Fruit fly (Drosophila melanogaster): ENCODE results near the gene CG46430.

CG46430 gene

DNA sequence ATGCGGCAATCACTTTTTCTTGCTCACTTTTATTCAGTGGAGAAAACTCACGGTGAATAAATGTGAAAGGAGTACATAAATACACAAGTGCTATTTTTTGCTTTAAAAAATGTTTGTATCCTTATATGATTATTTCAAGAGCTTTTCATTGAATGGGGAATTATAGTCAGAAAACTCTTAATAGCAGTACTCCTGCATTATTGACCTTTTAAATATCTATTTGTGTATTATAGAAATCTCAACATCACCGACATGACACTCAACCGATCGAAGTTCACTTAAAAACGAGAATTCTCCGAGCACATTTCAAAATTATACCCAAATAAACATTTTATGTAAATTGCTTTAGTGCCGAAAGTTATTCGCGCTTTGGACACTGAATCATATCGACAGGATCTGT, 13.4 kb upstream of the CG46430 start, which contains the start of gene S-Lap3:
Gene S-Lap3 (plus strand): TSS at position 301 of the 400 bp plus-strand sequence.
- TF ChIP-seq psq (optimal IDR thresholded peaks at IDR 0.05) (no peak), pan (optimal IDR thresholded peaks at IDR 0.05) (no peak), Dll (optimal IDR thresholded peaks at IDR 0.05) (no peak), EcR (GFP tag; optimal IDR thresholded peaks at IDR 0.05) (no peak), CG8478 (optimal IDR thresholded peaks at IDR 0.05) (no peak), usp (GFP tag; optimal IDR thresholded peaks at IDR 0.05) (no peak)

dm6 chr3L:10481112-10481511, 2.8 kb downstream of the CG46430 start, which contains the start of gene Rbfox1:
Rbfox1 (plus strand) TSS chr3L:10481412.
- TF ChIP-seq pan (optimal IDR thresholded peaks at IDR 0.05) (no peak), CG8478 (optimal IDR thresholded peaks at IDR 0.05) (no peak), EcR (GFP tag; optimal IDR thresholded peaks at IDR 0.05) (no peak), psq (optimal IDR thresholded peaks at IDR 0.05) (no peak), usp (GFP tag; optimal IDR thresholded peaks at IDR 0.05) (no peak), Dll (optimal IDR thresholded peaks at IDR 0.05) (no peak)

DNA sequence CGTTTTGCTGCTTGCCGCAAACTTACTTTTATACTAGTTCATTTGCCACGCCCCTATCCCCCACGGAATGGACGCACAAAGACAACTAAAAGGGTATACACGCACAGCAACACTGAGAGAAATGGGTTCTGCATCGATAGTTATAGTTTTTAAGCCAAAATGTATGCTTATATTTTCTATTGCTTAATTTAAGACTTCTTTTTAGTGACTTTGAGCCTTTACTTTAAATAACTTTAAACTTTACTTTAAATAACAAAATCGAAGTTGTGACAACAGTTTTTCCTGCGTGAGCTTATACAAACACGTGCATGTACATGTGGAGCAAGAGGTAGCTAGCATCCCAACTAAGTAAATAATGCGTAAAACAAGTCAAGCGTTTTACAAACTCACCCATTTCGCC, 4.2 kb downstream of the CG46430 start:
- no peak for TF ChIP-seq Dll (optimal IDR thresholded peaks at IDR 0.05)
- no peak for TF ChIP-seq psq (optimal IDR thresholded peaks at IDR 0.05)

- TF ChIP-seq usp (GFP tag; optimal IDR thresholded peaks at IDR 0.05) (no peak), Dll (optimal IDR thresholded peaks at IDR 0.05) (no peak), CG8478 (optimal IDR thresholded peaks at IDR 0.05) (no peak), EcR (GFP tag; optimal IDR thresholded peaks at IDR 0.05) (no peak), pan (optimal IDR thresholded peaks at IDR 0.05) (no peak), psq (optimal IDR thresholded peaks at IDR 0.05) (no peak)
Measured at dm6 chr3L:10485496-10485895, 7.2 kb downstream of the CG46430 start.

- TF ChIP-seq Dll (optimal IDR thresholded peaks at IDR 0.05) (no peak), pan (optimal IDR thresholded peaks at IDR 0.05) (no peak), EcR (GFP tag; optimal IDR thresholded peaks at IDR 0.05) (no peak), CG8478 (optimal IDR thresholded peaks at IDR 0.05) (no peak), psq (optimal IDR thresholded peaks at IDR 0.05) (no peak)
Measured at dm6 chr3L:10490561-10490960, 12.2 kb downstream of the CG46430 start, which contains the start of gene S-Lap4. S-Lap4 (plus strand) TSS chr3L:10490861.

dm6 chr3L:10495882-10496654, 17.8 kb downstream of the CG46430 start:
- no peak for TF ChIP-seq Dll (optimal IDR thresholded peaks at IDR 0.05)
- no peak for TF ChIP-seq usp (GFP tag; optimal IDR thresholded peaks at IDR 0.05)
- no peak for TF ChIP-seq EcR (GFP tag; optimal IDR thresholded peaks at IDR 0.05)
- TF ChIP-seq pan (optimal IDR thresholded peaks at IDR 0.05): no peak
- TF ChIP-seq CG8478 (optimal IDR thresholded peaks at IDR 0.05): no peak
- TF ChIP-seq psq (optimal IDR thresholded peaks at IDR 0.05): no peak

dm6 chr3L:10504607-10505006, 26.3 kb downstream of the CG46430 start:
- no peak for TF ChIP-seq psq (optimal IDR thresholded peaks at IDR 0.05)
- no peak for TF ChIP-seq pan (optimal IDR thresholded peaks at IDR 0.05)
- TF ChIP-seq CG8478 (optimal IDR thresholded peaks at IDR 0.05): no peak
- TF ChIP-seq Dll (optimal IDR thresholded peaks at IDR 0.05): no peak
- TF ChIP-seq usp (GFP tag; optimal IDR thresholded peaks at IDR 0.05): no peak
- TF ChIP-seq EcR (GFP tag; optimal IDR thresholded peaks at IDR 0.05): no peak

dm6 chr3L:10507971-10508370, 29.7 kb downstream of the CG46430 start:
- TF ChIP-seq psq (optimal IDR thresholded peaks at IDR 0.05) (no peak), usp (GFP tag; optimal IDR thresholded peaks at IDR 0.05) (no peak), Dll (optimal IDR thresholded peaks at IDR 0.05) (no peak)

DNA sequence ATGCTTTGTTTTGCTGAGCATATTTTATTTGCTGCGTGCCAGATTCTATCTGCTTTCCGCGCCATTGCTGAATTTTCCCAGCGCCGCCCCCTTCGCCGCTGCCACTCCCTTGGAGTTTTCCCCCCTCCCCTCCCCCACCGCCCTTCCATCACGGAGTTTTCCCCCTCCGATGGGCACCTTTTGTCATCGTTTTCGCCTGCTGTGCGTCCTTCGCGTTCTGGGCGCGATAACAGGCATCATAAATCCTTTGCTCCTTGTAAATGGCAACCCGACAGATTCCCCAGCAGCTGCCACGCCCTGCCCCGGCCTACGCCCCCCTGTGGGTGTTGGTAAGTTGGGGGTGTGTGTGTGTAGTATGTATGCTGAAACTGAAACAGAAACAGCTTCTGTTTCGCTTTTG, 35.1 kb downstream of the CG46430 start:
- no peak for TF ChIP-seq usp (GFP tag; optimal IDR thresholded peaks at IDR 0.05)
- TF ChIP-seq EcR (GFP tag; optimal IDR thresholded peaks at IDR 0.05): no peak
- no peak for TF ChIP-seq Dll (optimal IDR thresholded peaks at IDR 0.05)
- TF ChIP-seq CG8478 (optimal IDR thresholded peaks at IDR 0.05): no peak
- TF ChIP-seq pan (optimal IDR thresholded peaks at IDR 0.05): no peak
- no peak for TF ChIP-seq psq (optimal IDR thresholded peaks at IDR 0.05)

dm6 chr3L:10514829-10515228, 36.5 kb downstream of the CG46430 start:
- no peak for TF ChIP-seq usp (GFP tag; optimal IDR thresholded peaks at IDR 0.05)
- TF ChIP-seq pan (optimal IDR thresholded peaks at IDR 0.05): no peak
- no peak for TF ChIP-seq Dll (optimal IDR thresholded peaks at IDR 0.05)
- TF ChIP-seq psq (optimal IDR thresholded peaks at IDR 0.05): no peak
- no peak for TF ChIP-seq EcR (GFP tag; optimal IDR thresholded peaks at IDR 0.05)
- TF ChIP-seq CG8478 (optimal IDR thresholded peaks at IDR 0.05): no peak

DNA sequence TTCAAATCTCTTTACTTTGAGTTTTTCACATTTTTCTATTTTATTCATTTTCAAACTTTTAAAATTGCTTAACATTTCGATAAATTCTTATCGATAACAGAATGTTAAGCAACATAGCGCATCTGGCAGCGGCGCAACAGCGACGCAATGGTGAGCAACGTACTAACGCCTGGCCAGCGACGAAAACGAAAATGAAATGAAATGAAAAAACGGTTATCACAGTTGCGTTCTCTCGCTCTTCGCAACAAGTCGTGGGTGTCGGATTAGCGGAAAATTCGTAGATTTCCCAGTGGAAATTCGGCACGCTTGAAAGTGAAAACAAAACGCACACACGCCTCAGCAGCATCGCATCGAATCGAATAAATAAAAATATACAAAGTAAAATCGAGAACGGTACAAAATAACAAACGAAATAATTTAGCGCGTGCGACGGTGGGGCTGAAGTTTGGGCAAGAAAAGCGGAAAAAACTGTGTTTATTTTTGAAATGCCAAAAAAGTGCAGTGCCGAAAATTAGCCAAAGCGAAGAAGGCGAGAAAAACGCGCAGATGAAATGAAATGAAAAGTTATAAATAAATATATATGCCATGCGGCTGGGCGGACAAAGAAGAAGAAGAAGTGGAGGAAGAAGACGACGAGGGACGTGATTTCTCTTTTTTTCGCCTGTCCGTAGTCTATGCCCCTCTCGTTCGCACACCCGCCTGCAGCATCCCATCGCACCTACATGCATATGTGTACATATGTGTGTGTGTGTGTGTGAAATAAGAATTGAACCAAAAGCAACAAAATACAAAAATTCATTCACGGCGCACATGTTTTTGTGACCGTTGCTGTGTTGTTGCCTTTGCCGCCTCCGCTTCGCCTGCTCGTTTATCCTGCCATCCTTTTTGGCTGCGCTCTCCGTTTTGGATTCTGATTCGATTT, 37.7 kb downstream of the CG46430 start:
- TF ChIP-seq psq (optimal IDR thresholded peaks at IDR 0.05) (peak; percentile 49), usp (GFP tag; optimal IDR thresholded peaks at IDR 0.05) (no peak), CG8478 (optimal IDR thresholded peaks at IDR 0.05) (no peak), pan (optimal IDR thresholded peaks at IDR 0.05) (no peak), EcR (GFP tag; optimal IDR thresholded peaks at IDR 0.05) (no peak), Dll (optimal IDR thresholded peaks at IDR 0.05) (peak; percentile 18)

Measured in whole organism.